Fruit fly (Drosophila melanogaster) whole organism, pupa: ENCODE measurements around the gene Sf3b5.

ENCODE experiments used
- CG10348 ChIP-seq: fragments of 200-800 bp; sonication (Bioruptor generic); IDR thresholded peaks from 2 replicates; pipeline ENCODE4 v1.3.6; 2022; ENCODE audit warnings: missing biosample characterization, missing genetic modification characterization
- CG12605 ChIP-seq: fragments of 200-800 bp; sonication (Bioruptor generic); IDR thresholded peaks from 2 replicates; pipeline ENCODE4 v1.3.6; 2022; ENCODE audit warnings: missing biosample characterization, missing genetic modification characterization
- CG13204 ChIP-seq: fragments of 200-800 bp; sonication (Bioruptor generic); optimal IDR thresholded peaks from 2 replicates; lab custom pipeline; 2018; ENCODE audit warnings: missing biosample characterization, mild to moderate bottlenecking, missing genetic modification characterization, moderate library complexity
- CG14655 ChIP-seq: fragments of 200-800 bp; sonication (Bioruptor generic); optimal IDR thresholded peaks from 3 replicates; lab custom pipeline; 2017; ENCODE audit warnings: mild to moderate bottlenecking, missing biosample characterization, missing genetic modification reagents, missing genetic modification characterization
- CG15710 ChIP-seq: fragments of 200-800 bp; sonication (Bioruptor generic); optimal IDR thresholded peaks from 2 replicates; lab custom pipeline; 2018; ENCODE audit warnings: missing biosample characterization, mild to moderate bottlenecking, missing genetic modification characterization, moderate library complexity
- CG32121 ChIP-seq: fragments of 200-800 bp; sonication (Bioruptor generic); IDR thresholded peaks from 2 replicates; pipeline ENCODE4 v1.3.6; 2022; ENCODE audit warnings: missing biosample characterization, missing genetic modification characterization
- CG34367 ChIP-seq: fragments of 200-800 bp; sonication (Bioruptor generic); optimal IDR thresholded peaks from 2 replicates; lab custom pipeline; 2018; ENCODE audit warnings: missing biosample characterization, mild to moderate bottlenecking, missing genetic modification characterization
- D1 ChIP-seq: fragments of 200-800 bp; sonication (Bioruptor generic); optimal IDR thresholded peaks from 2 replicates; lab custom pipeline; 2018; ENCODE audit warnings: missing biosample characterization, mild to moderate bottlenecking, missing genetic modification characterization, moderate library complexity
- EcR ChIP-seq: fragments of 200-800 bp; sonication (Bioruptor generic); optimal IDR thresholded peaks from 3 replicates; lab custom pipeline; 2019; ENCODE audit warnings: missing biosample characterization, missing genetic modification characterization, mild to moderate bottlenecking, moderate library complexity, missing genetic modification reagents
- Ets98B ChIP-seq: fragments of 200-800 bp; sonication (Bioruptor generic); IDR thresholded peaks from 2 replicates; pipeline ENCODE4 v1.3.6; 2022; ENCODE audit warnings: missing biosample characterization, missing genetic modification characterization
- Pif1B ChIP-seq: fragments of 200-800 bp; sonication (Bioruptor generic); optimal IDR thresholded peaks from 3 replicates; lab custom pipeline; 2016; ENCODE audit warnings: missing biosample characterization, missing genetic modification characterization
- fd96Ca ChIP-seq: fragments of 200-800 bp; sonication (Bioruptor generic); IDR thresholded peaks from 3 replicates; pipeline ENCODE4 v1.3.6; 2022; ENCODE audit warnings: missing biosample characterization, missing genetic modification characterization
- gl ChIP-seq: fragments of 200-800 bp; sonication (Bioruptor generic); optimal IDR thresholded peaks from 2 replicates; lab custom pipeline; 2018; ENCODE audit warnings: missing biosample characterization, mild to moderate bottlenecking, missing genetic modification characterization
- rn ChIP-seq: fragments of 200-800 bp; sonication (Bioruptor generic); IDR thresholded peaks from 2 replicates; pipeline ENCODE4 v1.3.6; 2022; ENCODE audit warnings: missing biosample characterization, missing genetic modification characterization

- TF ChIP-seq CG34367 (tag; lab: Kevin White, UChicago) (peak; percentile 20), Ets98B (GFP tag; lab: Robert Waterston, UW) (no peak), gl (tag; lab: Kevin White, UChicago) (no peak), D1 (peak; percentile 8), CG15710 (peak; percentile 74), fd96Ca (GFP tag; lab: Robert Waterston, UW) (no peak), EcR (no peak), rn (GFP tag; lab: Robert Waterston, UW) (no peak), CG32121 (GFP tag; lab: Robert Waterston, UW) (no peak), CG12605 (no peak), CG13204 (GFP tag; lab: Kevin White, UChicago) (peak; percentile 4), CG10348 (GFP tag; lab: Robert Waterston, UW) (no peak), Pif1B (GFP tag; lab: Kevin White, UChicago) (peak; percentile 55), CG14655 (GFP tag; lab: Kevin White, UChicago) (no peak)
Measured at dm6 chr3R:8978768-8979167, 36.4 kb downstream of the Sf3b5 start.
